Worm (Caenorhabditis elegans): Measurements from ENCODE around the gene K10D11.7.

DNA sequence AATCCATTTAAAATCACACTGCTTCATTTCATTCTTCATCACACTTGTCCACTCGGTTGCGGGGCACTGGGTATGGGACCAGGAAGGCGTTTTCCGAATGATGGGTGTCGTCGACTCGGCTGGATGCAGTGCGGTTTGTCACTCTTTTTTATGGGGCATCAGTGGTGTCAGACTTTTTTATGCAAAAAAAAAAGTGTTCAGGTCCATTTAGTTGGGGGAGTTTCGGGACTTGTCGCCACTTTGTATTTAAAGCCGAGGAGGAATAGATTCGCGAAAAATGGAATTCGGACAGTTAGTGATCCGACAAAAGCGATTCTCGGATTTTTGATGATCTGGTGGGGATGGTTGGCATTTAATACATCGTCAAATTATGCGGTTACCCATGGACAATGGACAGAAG is 49.2 kb upstream of the K10D11.7 start:
- TF ChIP-seq ama-1 (optimal IDR thresholded peaks at IDR 0.05) (no peak), ceh-36 (tag; optimal IDR thresholded peaks at IDR 0.05) (no peak), ceh-13 (GFP tag; optimal IDR thresholded peaks at IDR 0.05) (no peak), F13C5.2 (tag; optimal IDR thresholded peaks at IDR 0.05) (no peak), hnd-1 (tag; optimal IDR thresholded peaks at IDR 0.05) (no peak), hmbx-1 (tag; optimal IDR thresholded peaks at IDR 0.05) (no peak), flt-1 (GFP tag; IDR thresholded peaks at IDR 0.05) (no peak), tbx-11 (GFP tag; IDR thresholded peaks at IDR 0.05) (no peak), sea-1 (GFP tag; conservative IDR thresholded peaks at IDR 0.05) (no peak), pes-1 (GFP tag; IDR thresholded peaks at IDR 0.05) (no peak), tbx-37 (GFP tag; conservative IDR thresholded peaks at IDR 0.05) (no peak), ets-7 (tag; optimal IDR thresholded peaks at IDR 0.05) (no peak)

All from whole organism, early embryonic.